Fruit fly (Drosophila melanogaster) whole organism, embryonic: ENCODE measurements around the gene alphaTub67C.

Experiments
- Abd-B ChIP-seq: fragments of 200-800 bp; sonication (Bioruptor generic); optimal IDR thresholded peaks from 2 replicates; lab custom pipeline; 2018; ENCODE audit warnings: missing biosample characterization, mild to moderate bottlenecking, missing genetic modification characterization, moderate library complexity
- Asciz ChIP-seq: fragments of 200-800 bp; sonication (Bioruptor generic); optimal IDR thresholded peaks from 2 replicates; lab custom pipeline; 2017; ENCODE audit warnings: missing biosample characterization, mild to moderate bottlenecking, missing genetic modification characterization, missing genetic modification reagents
- BtbVII ChIP-seq: fragments of 200-800 bp; sonication (Bioruptor generic); optimal IDR thresholded peaks from 3 replicates; lab custom pipeline; 2017; ENCODE audit warnings: missing biosample characterization, mild to moderate bottlenecking, missing genetic modification characterization
- C15 ChIP-seq: fragments of 200-800 bp; sonication (Bioruptor generic); IDR thresholded peaks from 3 replicates; pipeline ENCODE4 v1.3.6; 2022; ENCODE audit warnings: missing biosample characterization, missing genetic modification characterization
- CG10321 ChIP-seq: fragments of 200-800 bp; sonication (Bioruptor generic); IDR thresholded peaks from 2 replicates; pipeline ENCODE4 v1.3.6; 2022; ENCODE audit warnings: missing biosample characterization, missing genetic modification characterization
- CG11398 ChIP-seq: fragments of 200-800 bp; sonication (Bioruptor generic); optimal IDR thresholded peaks from 2 replicates; lab custom pipeline; 2016; ENCODE audit warnings: missing biosample characterization, missing genetic modification characterization
- CG12219 ChIP-seq: fragments of 200-800 bp; sonication (Bioruptor generic); optimal IDR thresholded peaks from 3 replicates; lab custom pipeline; 2018; ENCODE audit warnings: missing biosample characterization, mild to moderate bottlenecking, missing genetic modification characterization
- CG13775 ChIP-seq: fragments of 200-800 bp; sonication (Bioruptor generic); optimal IDR thresholded peaks from 3 replicates; lab custom pipeline; 2017; ENCODE audit warnings: missing biosample characterization, mild to moderate bottlenecking, missing genetic modification characterization
- CG14710 ChIP-seq: fragments of 200-800 bp; sonication (Bioruptor generic); optimal IDR thresholded peaks from 3 replicates; lab custom pipeline; 2019; ENCODE audit warnings: missing biosample characterization, mild to moderate bottlenecking, missing genetic modification characterization, moderate library complexity
- CG1529 ChIP-seq: fragments of 200-800 bp; sonication (Bioruptor generic); optimal IDR thresholded peaks from 3 replicates; lab custom pipeline; 2018; ENCODE audit warnings: missing biosample characterization, missing genetic modification characterization
- CG17802 ChIP-seq: fragments of 200-800 bp; sonication (Bioruptor generic); optimal IDR thresholded peaks from 2 replicates; lab custom pipeline; 2018; ENCODE audit warnings: missing biosample characterization, mild to moderate bottlenecking, missing genetic modification characterization, moderate library complexity
- CG17912 ChIP-seq: fragments of 200-800 bp; sonication (Bioruptor generic); optimal IDR thresholded peaks from 2 replicates; lab custom pipeline; 2018; ENCODE audit warnings: missing biosample characterization, mild to moderate bottlenecking, missing genetic modification characterization
- CG18599 ChIP-seq: fragments of 200-800 bp; sonication (Bioruptor generic); optimal IDR thresholded peaks from 3 replicates; lab custom pipeline; 2017; ENCODE audit warnings: missing biosample characterization, missing genetic modification characterization, mild to moderate bottlenecking, moderate library complexity, missing genetic modification reagents
- CG34376 ChIP-seq: fragments of 200-800 bp; sonication (Bioruptor generic); optimal IDR thresholded peaks from 2 replicates; lab custom pipeline; 2018; ENCODE audit warnings: missing biosample characterization, mild to moderate bottlenecking, missing genetic modification characterization
- CG5180 ChIP-seq: fragments of 200-800 bp; sonication (Bioruptor generic); optimal IDR thresholded peaks from 3 replicates; lab custom pipeline; 2017; ENCODE audit warnings: missing biosample characterization, missing genetic modification characterization, mild to moderate bottlenecking, moderate library complexity, missing genetic modification reagents
- CG8924 ChIP-seq: fragments of 200-800 bp; optimal IDR thresholded peaks from 3 replicates; lab custom pipeline; 2019; ENCODE audit warnings: missing biosample characterization, mild to moderate bottlenecking, missing genetic modification characterization, moderate library complexity
- Doc3 ChIP-seq: fragments of 200-800 bp; sonication (Bioruptor generic); IDR thresholded peaks from 3 replicates; pipeline ENCODE4 v1.3.6; 2022; ENCODE audit warnings: missing biosample characterization, missing genetic modification characterization; ENCODE audit not compliant: partially characterized antibody
- Drgx ChIP-seq: fragments of 200-800 bp; sonication (Bioruptor generic); IDR thresholded peaks from 2 replicates; pipeline ENCODE4 v1.3.6; 2022; ENCODE audit warnings: missing biosample characterization, missing genetic modification characterization
- ERR ChIP-seq: fragments of 200-800 bp; sonication (Bioruptor generic); optimal IDR thresholded peaks from 2 replicates; lab custom pipeline; 2016; ENCODE audit warnings: missing biosample characterization, missing genetic modification characterization
- Elba2 ChIP-seq: fragments of 200-800 bp; sonication (Bioruptor generic); optimal IDR thresholded peaks from 3 replicates; lab custom pipeline; 2016; ENCODE audit warnings: missing biosample characterization, missing genetic modification characterization
- Ets97D ChIP-seq: fragments of 200-800 bp; sonication (Bioruptor generic); optimal IDR thresholded peaks from 3 replicates; lab custom pipeline; 2016; ENCODE audit warnings: missing biosample characterization, missing genetic modification characterization
- Hr3 ChIP-seq: fragments of 200-800 bp; sonication (Bioruptor generic); optimal IDR thresholded peaks from 3 replicates; lab custom pipeline; 2016; ENCODE audit warnings: missing biosample characterization, missing genetic modification characterization
- Hr51 ChIP-seq, 2 experiments: fragments of 200-800 bp; sonication (Bioruptor generic); optimal IDR thresholded peaks; 2 replicates in 1 of 2; 3 replicates in 1 of 2; lab custom pipeline; 2016 to 2018; ENCODE audit warnings: missing biosample characterization in 2 of 2, missing genetic modification characterization in 2 of 2, mild to moderate bottlenecking in 1 of 2, moderate library complexity in 1 of 2
- Lim3 ChIP-seq: fragments of 200-800 bp; sonication (Bioruptor generic); IDR thresholded peaks from 2 replicates; pipeline ENCODE4 v1.3.6; 2022; ENCODE audit warnings: missing biosample characterization, missing genetic modification characterization
- MBD-R2 ChIP-seq: fragments of 200-800 bp; sonication (Bioruptor generic); IDR thresholded peaks from 2 replicates; pipeline ENCODE4 v1.3.6; 2022; ENCODE audit warnings: missing biosample characterization, missing genetic modification characterization
- MESR4 ChIP-seq: fragments of 200-800 bp; sonication (Bioruptor generic); optimal IDR thresholded peaks from 2 replicates; lab custom pipeline; 2018; ENCODE audit warnings: missing biosample characterization, mild to moderate bottlenecking, missing genetic modification characterization, moderate library complexity
- Ssrp ChIP-seq: fragments of 200-800 bp; sonication (Bioruptor generic); optimal IDR thresholded peaks from 2 replicates; lab custom pipeline; 2018; ENCODE audit warnings: missing biosample characterization, mild to moderate bottlenecking, missing genetic modification characterization, moderate library complexity
- abd-A ChIP-seq: fragments of 200-800 bp; sonication (Bioruptor generic); optimal IDR thresholded peaks from 3 replicates; lab custom pipeline; 2019; ENCODE audit warnings: missing biosample characterization, mild to moderate bottlenecking, missing genetic modification characterization, moderate library complexity
- chinmo ChIP-seq: fragments of 200-800 bp; sonication (Bioruptor generic); IDR thresholded peaks from 4 replicates; pipeline ENCODE4 v1.3.6; 2022; ENCODE audit warnings: missing biosample characterization, missing genetic modification characterization; ENCODE audit not compliant: partially characterized antibody
- chm ChIP-seq: fragments of 200-800 bp; sonication (Bioruptor generic); IDR thresholded peaks from 2 replicates; pipeline ENCODE4 v1.3.6; 2022; ENCODE audit warnings: missing biosample characterization, missing genetic modification characterization
- crc ChIP-seq: fragments of 200-800 bp; sonication (Bioruptor generic); optimal IDR thresholded peaks from 2 replicates; lab custom pipeline; 2016; ENCODE audit warnings: missing biosample characterization, missing genetic modification characterization
- disco-r ChIP-seq: fragments of 200-800 bp; sonication (Bioruptor generic); optimal IDR thresholded peaks from 2 replicates; lab custom pipeline; 2016; ENCODE audit warnings: missing biosample characterization, missing genetic modification characterization
- dmrt99B ChIP-seq: fragments of 200-800 bp; sonication (Bioruptor generic); optimal IDR thresholded peaks from 2 replicates; lab custom pipeline; 2018; ENCODE audit warnings: missing biosample characterization, mild to moderate bottlenecking, missing genetic modification characterization, moderate library complexity
- emc ChIP-seq: fragments of 200-800 bp; sonication (Bioruptor generic); optimal IDR thresholded peaks from 2 replicates; lab custom pipeline; 2016; ENCODE audit warnings: missing biosample characterization, missing genetic modification characterization
- en ChIP-seq: fragments of 200-800 bp; sonication (Bioruptor generic); optimal IDR thresholded peaks from 2 replicates; lab custom pipeline; 2016; ENCODE audit warnings: missing biosample characterization, missing genetic modification characterization
- gcm ChIP-seq: fragments of 200-800 bp; sonication (Bioruptor generic); optimal IDR thresholded peaks from 2 replicates; lab custom pipeline; 2019; ENCODE audit warnings: missing biosample characterization, mild to moderate bottlenecking, missing genetic modification characterization, moderate library complexity
- hth ChIP-seq: fragments of >200 bp; optimal IDR thresholded peaks from 2 replicates; lab custom pipeline; 2017; ENCODE audit warnings: inconsistent platforms
- ind ChIP-seq: fragments of 200-800 bp; sonication (Bioruptor generic); optimal IDR thresholded peaks from 3 replicates; lab custom pipeline; 2016; ENCODE audit warnings: missing biosample characterization, missing genetic modification characterization
- lola ChIP-seq, 3 experiments: fragments of >200 bp in 2 of 3; fragments of 200-800 bp in 1 of 3; sonication (Bioruptor generic) in 1 of 3; optimal IDR thresholded peaks; 2 replicates each; lab custom pipeline; 2017 to 2019; ENCODE audit warnings: missing biosample characterization in 3 of 3, missing genetic modification characterization in 3 of 3, mild to moderate bottlenecking in 1 of 3, moderate library complexity in 1 of 3
- odd ChIP-seq: fragments of 200-800 bp; sonication (Bioruptor generic); optimal IDR thresholded peaks from 2 replicates; lab custom pipeline; 2017; ENCODE audit warnings: missing biosample characterization, mild to moderate bottlenecking, missing genetic modification characterization
- pfk ChIP-seq: fragments of 200-800 bp; sonication (Bioruptor generic); optimal IDR thresholded peaks from 2 replicates; lab custom pipeline; 2018; ENCODE audit warnings: missing biosample characterization, mild to moderate bottlenecking, missing genetic modification characterization, moderate library complexity
- prd ChIP-seq, 3 experiments: fragments of >200 bp in 2 of 3; fragments of 200-800 bp in 1 of 3; sonication (Bioruptor generic) in 1 of 3; optimal IDR thresholded peaks in 2 of 3; IDR thresholded peaks in 1 of 3; 2 replicates in 2 of 3; 3 replicates in 1 of 3; pipeline versions ENCODE4 v1.3.6 to Lab custom; 2017 to 2022; ENCODE audit warnings: missing biosample characterization in 1 of 3, missing genetic modification characterization in 1 of 3
- pzg ChIP-seq: fragments of 200-800 bp; sonication (Bioruptor generic); optimal IDR thresholded peaks from 3 replicates; lab custom pipeline; 2018; ENCODE audit warnings: missing biosample characterization, mild to moderate bottlenecking, missing genetic modification characterization, moderate library complexity
- slou ChIP-seq: fragments of 200-800 bp; sonication (Bioruptor generic); optimal IDR thresholded peaks from 3 replicates; lab custom pipeline; 2016; ENCODE audit warnings: missing biosample characterization, missing genetic modification characterization
- sob ChIP-seq: fragments of 200-800 bp; sonication (Bioruptor generic); IDR thresholded peaks from 2 replicates; pipeline ENCODE4 v1.3.6; 2022; ENCODE audit warnings: missing biosample characterization, missing genetic modification characterization
- tap ChIP-seq: fragments of 200-800 bp; optimal IDR thresholded peaks from 3 replicates; lab custom pipeline; 2019; ENCODE audit warnings: missing biosample characterization, mild to moderate bottlenecking, missing genetic modification characterization, moderate library complexity
- tin ChIP-seq: fragments of 200-800 bp; sonication (Bioruptor generic); optimal IDR thresholded peaks from 3 replicates; lab custom pipeline; 2016; ENCODE audit warnings: missing biosample characterization, missing genetic modification characterization
- zen2 ChIP-seq: fragments of 200-800 bp; sonication (Bioruptor generic); IDR thresholded peaks from 3 replicates; pipeline ENCODE4 v1.3.6; 2022; ENCODE audit warnings: missing biosample characterization, missing genetic modification characterization; ENCODE audit not compliant: partially characterized antibody
- zfh2 ChIP-seq: fragments of 200-800 bp; sonication (Bioruptor generic); optimal IDR thresholded peaks from 2 replicates; lab custom pipeline; 2016; ENCODE audit warnings: missing biosample characterization, missing genetic modification characterization

Gene alphaTub67C

dm6 chr3L:9714537-9715144, 33.6 kb downstream of the alphaTub67C start (continued):
- no peak for TF ChIP-seq CG5180 (GFP tag; lab: Kevin White, UChicago)
- TF ChIP-seq CG14710 (tag; lab: Kevin White, UChicago): no peak
- TF ChIP-seq Drgx (GFP tag; lab: Robert Waterston, UW): no peak
- no peak for TF ChIP-seq en
- no peak for TF ChIP-seq dmrt99B (tag; lab: Kevin White, UChicago)
- TF ChIP-seq Hr3 (GFP tag; lab: Kevin White, UChicago): no peak
- TF ChIP-seq ERR (GFP tag; lab: Kevin White, UChicago): no peak
- peak; percentile 76 for TF ChIP-seq MESR4 (GFP tag; lab: Kevin White, UChicago)
- no peak for TF ChIP-seq CG11398
- no peak for TF ChIP-seq lola (GFP tag; optimal IDR thresholded peaks at IDR 0.05; lab: Kevin White, UChicago)
- no peak for TF ChIP-seq slou (GFP tag; lab: Kevin White, UChicago)
- TF ChIP-seq CG18599 (GFP tag; lab: Kevin White, UChicago): peak; percentile 9
- no peak for TF ChIP-seq Doc3 (GFP tag; lab: Robert Waterston, UW)
- no peak for TF ChIP-seq hth (lab: Kevin White, UChicago)
- peak; percentile 10 for TF ChIP-seq CG34376 (GFP tag; lab: Kevin White, UChicago)
- no peak for TF ChIP-seq disco-r (GFP tag; lab: Kevin White, UChicago)
- no peak for TF ChIP-seq C15 (GFP tag; lab: Robert Waterston, UW)
- TF ChIP-seq pfk (GFP tag; lab: Kevin White, UChicago): no peak
- no peak for TF ChIP-seq prd (optimal IDR thresholded peaks at IDR 0.05; lab: Kevin White, UChicago)
- no peak for TF ChIP-seq prd (GFP tag; IDR thresholded peaks at IDR 0.05; lab: Robert Waterston, UW)
- TF ChIP-seq odd (GFP tag; lab: Kevin White, UChicago): no peak
- TF ChIP-seq Elba2: no peak
- TF ChIP-seq Lim3: no peak
- no peak for TF ChIP-seq CG10321 (GFP tag; lab: Robert Waterston, UW)
- peak; percentile 93; the same call in 3 of the 4 replicates for TF ChIP-seq chinmo (GFP tag; lab: Robert Waterston, UW)
- no peak for TF ChIP-seq zfh2 (GFP tag; lab: Kevin White, UChicago)
- TF ChIP-seq CG1529 (GFP tag; lab: Kevin White, UChicago): no peak
- no peak for TF ChIP-seq emc (GFP tag; lab: Kevin White, UChicago)
- TF ChIP-seq CG12219 (GFP tag; lab: Kevin White, UChicago): no peak
- no peak for TF ChIP-seq CG13775 (GFP tag; lab: Kevin White, UChicago)
- TF ChIP-seq BtbVII (GFP tag; lab: Kevin White, UChicago): no peak
- TF ChIP-seq Ets97D: no peak
- TF ChIP-seq crc (GFP tag; lab: Kevin White, UChicago): no peak
- no peak for TF ChIP-seq ind (GFP tag; lab: Kevin White, UChicago)
- TF ChIP-seq chm (GFP tag; lab: Robert Waterston, UW): no peak
- TF ChIP-seq Hr51 (GFP tag; optimal IDR thresholded peaks at IDR 0.05; lab: Kevin White, UChicago): no peak
- TF ChIP-seq Asciz (GFP tag; lab: Kevin White, UChicago): peak; percentile 30
- no peak for TF ChIP-seq CG17802 (tag; lab: Kevin White, UChicago)
- TF ChIP-seq Abd-B (GFP tag; lab: Kevin White, UChicago): no peak
- no peak for TF ChIP-seq pzg
- peak; percentile 2 for TF ChIP-seq CG17912 (GFP tag; lab: Kevin White, UChicago)
- TF ChIP-seq zen2 (GFP tag; lab: Robert Waterston, UW): no peak
- TF ChIP-seq MBD-R2 (GFP tag; lab: Robert Waterston, UW): no peak; the same call in 1 of the 2 replicates
- no peak for TF ChIP-seq sob (GFP tag; lab: Robert Waterston, UW)
- peak; percentile 56 for TF ChIP-seq gcm (GFP tag; lab: Kevin White, UChicago)
- TF ChIP-seq tap (tag; lab: Kevin White, UChicago): no peak
- no peak for TF ChIP-seq tin (GFP tag; lab: Kevin White, UChicago)
- no peak for TF ChIP-seq Ssrp (tag; lab: Kevin White, UChicago)
- no peak for TF ChIP-seq CG8924
- no peak for TF ChIP-seq abd-A (tag; lab: Kevin White, UChicago)
